Fruit fly (Drosophila melanogaster) whole organism, pupa: ENCODE data around the gene CG31933.
A peak's percentile ranks its signal among the peaks of the same experiment; 100 is the strongest.

Experiments used
- CG10348 ChIP-seq: fragments of 200-800 bp; sonication (Bioruptor generic); IDR thresholded peaks from 2 replicates; pipeline ENCODE4 v1.3.6; 2022; ENCODE audit warnings: missing biosample characterization, missing genetic modification characterization
- CG12605 ChIP-seq: fragments of 200-800 bp; sonication (Bioruptor generic); IDR thresholded peaks from 2 replicates; pipeline ENCODE4 v1.3.6; 2022; ENCODE audit warnings: missing biosample characterization, missing genetic modification characterization
- CG13204 ChIP-seq: fragments of 200-800 bp; sonication (Bioruptor generic); optimal IDR thresholded peaks from 2 replicates; lab custom pipeline; 2018; ENCODE audit warnings: missing biosample characterization, mild to moderate bottlenecking, missing genetic modification characterization, moderate library complexity
- CG14655 ChIP-seq: fragments of 200-800 bp; sonication (Bioruptor generic); optimal IDR thresholded peaks from 3 replicates; lab custom pipeline; 2017; ENCODE audit warnings: mild to moderate bottlenecking, missing biosample characterization, missing genetic modification reagents, missing genetic modification characterization
- CG15710 ChIP-seq: fragments of 200-800 bp; sonication (Bioruptor generic); optimal IDR thresholded peaks from 2 replicates; lab custom pipeline; 2018; ENCODE audit warnings: missing biosample characterization, mild to moderate bottlenecking, missing genetic modification characterization, moderate library complexity
- CG17806 ChIP-seq: fragments of 200-800 bp; sonication (Bioruptor generic); optimal IDR thresholded peaks from 2 replicates; lab custom pipeline; 2018; ENCODE audit warnings: missing biosample characterization, mild to moderate bottlenecking, missing genetic modification characterization, moderate library complexity
- CG32121 ChIP-seq: fragments of 200-800 bp; sonication (Bioruptor generic); IDR thresholded peaks from 2 replicates; pipeline ENCODE4 v1.3.6; 2022; ENCODE audit warnings: missing biosample characterization, missing genetic modification characterization
- CG34367 ChIP-seq: fragments of 200-800 bp; sonication (Bioruptor generic); optimal IDR thresholded peaks from 2 replicates; lab custom pipeline; 2018; ENCODE audit warnings: missing biosample characterization, mild to moderate bottlenecking, missing genetic modification characterization
- CG4496 ChIP-seq: fragments of 200-800 bp; sonication (Bioruptor generic); IDR thresholded peaks from 3 replicates; pipeline ENCODE4 v1.3.6; 2022; ENCODE audit warnings: missing biosample characterization, missing genetic modification characterization
- CG8159 ChIP-seq: fragments of 200-800 bp; sonication (Bioruptor generic); optimal IDR thresholded peaks from 3 replicates; lab custom pipeline; 2018; ENCODE audit warnings: missing biosample characterization, mild to moderate bottlenecking, missing genetic modification characterization, moderate library complexity
- CG8301 ChIP-seq: fragments of 200-800 bp; sonication (Bioruptor generic); optimal IDR thresholded peaks from 2 replicates; lab custom pipeline; 2018; ENCODE audit warnings: missing biosample characterization, mild to moderate bottlenecking, missing genetic modification characterization
- CG9948 ChIP-seq: fragments of 200-800 bp; sonication (Bioruptor generic); optimal IDR thresholded peaks from 2 replicates; lab custom pipeline; 2018; ENCODE audit warnings: missing biosample characterization, mild to moderate bottlenecking, missing genetic modification characterization, moderate library complexity
- D1 ChIP-seq: fragments of 200-800 bp; sonication (Bioruptor generic); optimal IDR thresholded peaks from 2 replicates; lab custom pipeline; 2018; ENCODE audit warnings: missing biosample characterization, mild to moderate bottlenecking, missing genetic modification characterization, moderate library complexity
- EcR ChIP-seq: fragments of 200-800 bp; sonication (Bioruptor generic); optimal IDR thresholded peaks from 3 replicates; lab custom pipeline; 2019; ENCODE audit warnings: missing biosample characterization, missing genetic modification characterization, mild to moderate bottlenecking, moderate library complexity, missing genetic modification reagents
- Ets98B ChIP-seq: fragments of 200-800 bp; sonication (Bioruptor generic); IDR thresholded peaks from 2 replicates; pipeline ENCODE4 v1.3.6; 2022; ENCODE audit warnings: missing biosample characterization, missing genetic modification characterization
- Pif1A ChIP-seq: fragments of 200-800 bp; sonication (Bioruptor generic); optimal IDR thresholded peaks from 3 replicates; lab custom pipeline; 2016; ENCODE audit warnings: missing biosample characterization, missing genetic modification characterization
- Pif1B ChIP-seq: fragments of 200-800 bp; sonication (Bioruptor generic); optimal IDR thresholded peaks from 3 replicates; lab custom pipeline; 2016; ENCODE audit warnings: missing biosample characterization, missing genetic modification characterization
- Snoo ChIP-seq: fragments of 200-800 bp; sonication (Bioruptor generic); optimal IDR thresholded peaks from 3 replicates; lab custom pipeline; 2017; ENCODE audit warnings: missing biosample characterization, mild to moderate bottlenecking, missing genetic modification characterization, inconsistent platforms
- fd96Ca ChIP-seq: fragments of 200-800 bp; sonication (Bioruptor generic); IDR thresholded peaks from 3 replicates; pipeline ENCODE4 v1.3.6; 2022; ENCODE audit warnings: missing biosample characterization, missing genetic modification characterization
- gl ChIP-seq: fragments of 200-800 bp; sonication (Bioruptor generic); optimal IDR thresholded peaks from 2 replicates; lab custom pipeline; 2018; ENCODE audit warnings: missing biosample characterization, mild to moderate bottlenecking, missing genetic modification characterization
- rn ChIP-seq: fragments of 200-800 bp; sonication (Bioruptor generic); IDR thresholded peaks from 2 replicates; pipeline ENCODE4 v1.3.6; 2022; ENCODE audit warnings: missing biosample characterization, missing genetic modification characterization

Gene CG31933

DNA sequence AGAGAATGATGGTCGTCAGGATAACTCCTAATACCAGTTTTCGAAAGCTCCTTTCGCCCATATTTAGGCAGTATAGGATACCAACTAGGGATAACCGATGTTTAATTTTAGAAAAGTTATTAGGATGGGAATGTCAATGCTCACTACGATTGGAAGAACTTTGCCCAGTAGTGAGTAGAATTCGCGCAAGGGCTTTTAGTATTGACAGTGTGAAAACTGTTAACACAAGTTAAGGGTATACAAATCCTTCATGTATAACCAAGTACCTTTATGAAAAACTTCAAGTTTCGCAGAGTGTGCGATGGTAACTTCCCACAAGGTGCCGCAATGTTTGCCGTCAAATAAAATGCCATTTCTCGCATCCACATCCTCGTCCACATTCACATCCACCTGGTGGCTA lies at the start of gene CG31933:
TSS of gene CG31933 (minus strand) at position 101 of the 400 bp plus-strand sequence.
- TF ChIP-seq EcR (GFP tag; lab: Kevin White, UChicago): no peak
- TF ChIP-seq CG15710 (tag; lab: Kevin White, UChicago): no peak
- no peak for TF ChIP-seq CG14655
- no peak for TF ChIP-seq Pif1A
- no peak for TF ChIP-seq CG8301
- TF ChIP-seq CG9948 (tag; lab: Kevin White, UChicago): no peak
- TF ChIP-seq Snoo: no peak
- TF ChIP-seq CG34367: no peak

DNA sequence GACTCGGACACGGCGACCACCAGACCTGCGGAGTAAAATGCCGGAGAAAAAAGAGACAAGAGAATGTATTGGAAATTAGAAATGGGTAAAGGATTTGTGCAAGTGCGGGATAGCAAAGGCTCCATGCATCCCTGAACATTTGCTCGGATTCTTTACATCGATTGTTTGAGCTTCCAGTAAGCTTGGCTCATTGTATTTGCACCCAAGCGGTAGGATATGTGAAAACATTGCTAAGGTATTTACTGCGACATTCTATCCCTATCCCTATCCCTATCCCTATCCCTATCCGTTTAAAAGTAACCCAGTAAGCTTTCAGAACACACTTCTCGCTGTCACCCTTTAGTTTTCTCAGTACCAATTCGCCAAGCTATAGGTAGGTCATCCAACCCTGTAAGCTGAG lies 46.4 kb upstream of the CG31933 start, which contains the start of gene CG7295:
TSS of gene CG7295 (plus strand) at position 301 of the 400 bp plus-strand sequence.
- TF ChIP-seq CG12605 (GFP tag; lab: Robert Waterston, UW) (no peak), CG17806 (no peak), Ets98B (GFP tag; lab: Robert Waterston, UW) (no peak), CG15710 (tag; lab: Kevin White, UChicago) (no peak), CG8301 (no peak), CG34367 (no peak), rn (no peak), CG4496 (GFP tag; lab: Robert Waterston, UW) (no peak), Pif1B (GFP tag; lab: Kevin White, UChicago) (no peak), gl (tag; lab: Kevin White, UChicago) (no peak), D1 (tag; lab: Kevin White, UChicago) (no peak), CG10348 (GFP tag; lab: Robert Waterston, UW) (no peak), Snoo (no peak), CG14655 (no peak), Pif1A (no peak), CG13204 (GFP tag; lab: Kevin White, UChicago) (no peak)

DNA sequence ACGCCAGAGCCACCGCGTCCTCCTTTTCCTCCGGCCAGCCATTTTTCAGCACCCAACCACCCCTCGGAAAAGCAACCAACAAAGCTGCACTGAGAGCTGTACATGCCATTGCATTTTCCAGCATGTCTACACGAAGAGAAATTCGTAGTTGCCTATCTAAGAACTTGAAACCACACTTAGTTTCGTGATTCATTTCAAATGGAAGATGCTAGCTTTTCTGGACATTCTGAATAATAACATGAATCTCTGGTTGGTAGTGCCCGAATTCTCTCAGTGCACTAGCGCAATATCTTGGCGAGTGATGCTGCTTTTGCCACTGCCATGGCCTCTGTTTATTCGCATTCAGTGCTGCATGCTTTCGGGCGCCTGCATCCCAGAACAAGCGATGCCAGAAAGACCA lies 38.9 kb upstream of the CG31933 start:
- peak; percentile 36 for TF ChIP-seq CG8159 (tag; lab: Kevin White, UChicago)
- TF ChIP-seq CG13204 (GFP tag; lab: Kevin White, UChicago): no peak
- 0 out of 3 replicates have a peak, but pooled peaks have one; percentile 38 for TF ChIP-seq CG4496 (GFP tag; lab: Robert Waterston, UW)
- TF ChIP-seq D1 (tag; lab: Kevin White, UChicago): no peak
- no peak for TF ChIP-seq fd96Ca (GFP tag; lab: Robert Waterston, UW)
- no peak for TF ChIP-seq CG9948 (tag; lab: Kevin White, UChicago)
- no peak for TF ChIP-seq Pif1A
- TF ChIP-seq CG8301: peak; percentile 14
- TF ChIP-seq CG12605 (GFP tag; lab: Robert Waterston, UW): no peak
- no peak for TF ChIP-seq gl (tag; lab: Kevin White, UChicago)
- TF ChIP-seq Ets98B (GFP tag; lab: Robert Waterston, UW): no peak
- peak; percentile 20 for TF ChIP-seq CG34367
- no peak for TF ChIP-seq CG17806
- TF ChIP-seq rn: no peak
- no peak for TF ChIP-seq EcR (GFP tag; lab: Kevin White, UChicago)
- TF ChIP-seq Snoo: no peak
- no peak for TF ChIP-seq Pif1B (GFP tag; lab: Kevin White, UChicago)
- no peak for TF ChIP-seq CG10348 (GFP tag; lab: Robert Waterston, UW)
- TF ChIP-seq CG15710 (tag; lab: Kevin White, UChicago): peak; percentile 30
- TF ChIP-seq CG32121 (GFP tag; lab: Robert Waterston, UW): no peak
- TF ChIP-seq CG14655: peak; percentile 14

DNA sequence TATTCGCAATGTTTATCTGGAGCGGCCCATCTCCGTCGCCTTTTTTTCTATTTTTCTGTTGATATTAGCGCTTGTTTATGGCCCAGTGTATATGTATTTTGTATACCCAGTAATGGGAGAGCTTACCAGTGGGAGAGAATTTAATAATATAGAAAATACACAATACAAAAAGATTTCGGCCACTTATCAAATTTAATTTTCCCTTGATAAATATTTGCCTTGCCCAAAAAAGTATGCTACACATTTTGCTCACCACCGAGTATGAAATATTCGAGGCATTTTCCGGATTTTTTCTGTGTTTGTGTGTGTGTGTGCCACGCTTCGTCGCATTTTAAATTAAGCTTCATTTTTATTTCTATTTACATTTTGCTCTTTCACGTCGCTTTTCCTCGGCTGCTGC lies 15.9 kb upstream of the CG31933 start:
- no peak for TF ChIP-seq CG32121 (GFP tag; lab: Robert Waterston, UW)
- TF ChIP-seq CG9948 (tag; lab: Kevin White, UChicago): no peak
- TF ChIP-seq CG10348 (GFP tag; lab: Robert Waterston, UW): no peak
- no peak for TF ChIP-seq EcR (GFP tag; lab: Kevin White, UChicago)
- no peak for TF ChIP-seq CG8301
- TF ChIP-seq Snoo: no peak
- no peak for TF ChIP-seq Pif1A
- no peak for TF ChIP-seq CG14655
- TF ChIP-seq CG34367: no peak
- no peak for TF ChIP-seq fd96Ca (GFP tag; lab: Robert Waterston, UW)

DNA sequence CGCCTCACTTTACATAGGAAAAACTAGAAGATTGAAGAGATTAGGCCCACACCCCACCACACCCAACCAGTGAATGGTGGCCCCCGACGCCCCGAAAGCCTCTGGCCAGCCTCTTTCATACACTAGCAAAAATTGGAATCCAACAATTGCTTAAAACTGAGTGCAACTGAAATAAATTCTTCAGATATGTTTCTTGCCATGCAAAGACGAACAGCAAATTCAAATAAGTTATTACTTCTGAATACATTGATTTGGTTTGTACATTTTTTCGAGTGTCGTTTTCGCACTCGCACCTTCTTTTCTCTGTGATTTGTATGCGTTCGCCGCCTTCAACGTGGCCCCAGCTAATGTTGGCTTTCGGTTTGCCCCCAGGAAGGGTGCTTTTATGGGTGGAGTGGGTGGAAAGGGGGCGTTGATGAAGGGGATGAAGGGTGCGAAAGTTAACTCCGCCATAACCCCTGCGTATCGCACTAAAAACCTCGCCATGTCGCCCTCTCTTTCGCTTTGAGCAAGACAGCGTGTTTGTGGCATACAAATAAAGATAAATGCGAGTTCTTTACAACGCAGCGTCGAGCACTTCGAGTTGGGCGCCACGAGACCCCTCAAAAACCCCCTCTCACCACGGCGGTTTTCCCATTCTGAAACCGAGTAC lies 14.7 kb upstream of the CG31933 start:
- TF ChIP-seq CG15710 (tag; lab: Kevin White, UChicago): peak; percentile 7
- peak; percentile 4 for TF ChIP-seq CG8301
- TF ChIP-seq Ets98B (GFP tag; lab: Robert Waterston, UW): peak; percentile 25; the same call in 1 of the 2 replicates
- TF ChIP-seq CG12605 (GFP tag; lab: Robert Waterston, UW): no peak
- TF ChIP-seq CG8159 (tag; lab: Kevin White, UChicago): peak; percentile 15
- TF ChIP-seq CG14655: peak; percentile 29
- peak; percentile 14; the same call in 1 of the 3 replicates for TF ChIP-seq fd96Ca (GFP tag; lab: Robert Waterston, UW)
- no peak for TF ChIP-seq Pif1B (GFP tag; lab: Kevin White, UChicago)

DNA sequence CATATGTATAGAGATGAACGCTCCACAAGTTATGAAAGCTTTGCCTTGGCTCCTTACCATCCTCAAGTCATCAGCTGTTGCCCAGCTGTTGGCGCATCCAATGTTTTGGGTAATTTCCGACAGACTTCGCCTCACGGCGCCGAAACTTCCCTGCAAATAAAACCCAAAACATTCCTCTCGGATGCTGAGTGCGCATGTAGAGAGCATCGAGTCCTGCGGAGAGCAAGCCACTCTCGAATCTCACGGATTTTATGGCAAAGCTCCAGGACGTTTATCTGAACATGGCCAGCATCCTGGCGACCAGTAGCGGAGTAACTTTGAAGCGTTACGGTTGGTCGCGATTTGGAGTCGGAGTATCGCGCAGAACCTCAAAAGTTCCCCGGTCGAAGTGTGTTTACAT lies 13.1 kb upstream of the CG31933 start, which contains the start of gene wry:
TSS of gene wry (plus strand) at position 301 of the 400 bp plus-strand sequence.
- TF ChIP-seq CG32121 (GFP tag; lab: Robert Waterston, UW) (no peak), CG12605 (GFP tag; lab: Robert Waterston, UW) (peak; percentile 37; the same call in 1 of the 2 replicates)
